Worm (Caenorhabditis elegans) whole organism, young adult: Measurements from ENCODE around the gene F35D11.4.

Experiments
- B0019.2 ChIP-seq: fragments of 200-800 bp; sonication (Bioruptor generic); conservative IDR thresholded peaks from 2 replicates; pipeline ENCODE4 v1.3.6; 2022; ENCODE audit warnings: missing genetic modification reagents, missing genetic modification characterization, missing compliant biosample characterization
- B0336.3 ChIP-seq: fragments of 200-800 bp; sonication (Bioruptor generic); IDR thresholded peaks from 2 replicates; pipeline ENCODE4 v1.3.6; 2022; ENCODE audit warnings: missing genetic modification characterization, missing compliant biosample characterization
- D2030.7 ChIP-seq: fragments of 200-800 bp; sonication (Bioruptor generic); IDR thresholded peaks from 2 replicates; pipeline ENCODE4 v1.3.6; 2022; ENCODE audit warnings: missing genetic modification reagents, missing genetic modification characterization, missing compliant biosample characterization
- F52B5.7 ChIP-seq: sonication (generic microtip); optimal IDR thresholded peaks from 2 replicates; lab custom pipeline; 2016; ENCODE audit warnings: mild to moderate bottlenecking, missing genetic modification characterization, missing compliant biosample characterization
- T26A5.8 ChIP-seq: sonication (generic microtip); optimal IDR thresholded peaks from 2 replicates; lab custom pipeline; 2016; ENCODE audit warnings: missing genetic modification characterization, missing compliant biosample characterization
- Y53F4B.3 ChIP-seq: fragments of 200-800 bp; sonication (Bioruptor generic); IDR thresholded peaks from 2 replicates; pipeline ENCODE4 v1.3.6; 2022; ENCODE audit warnings: missing genetic modification reagents, missing genetic modification characterization, missing compliant biosample characterization
- Y56A3A.18 ChIP-seq: fragments of 200-800 bp; sonication (Bioruptor generic); IDR thresholded peaks from 2 replicates; pipeline ENCODE4 v1.3.6; 2022; ENCODE audit warnings: missing genetic modification reagents, missing genetic modification characterization, missing compliant biosample characterization
- Y67H2A.10 ChIP-seq: fragments of 200-800 bp; sonication (Bioruptor generic); conservative IDR thresholded peaks from 2 replicates; pipeline ENCODE4 v1.3.6; 2022; ENCODE audit warnings: missing genetic modification reagents, missing genetic modification characterization, missing compliant biosample characterization
- Y79H2A.3 ChIP-seq: fragments of 200-800 bp; sonication (Bioruptor generic); conservative IDR thresholded peaks from 2 replicates; pipeline ENCODE4 v1.3.6; 2022; ENCODE audit warnings: missing genetic modification reagents, missing genetic modification characterization, missing compliant biosample characterization
- ZK185.1 ChIP-seq: sonication (generic microtip); optimal IDR thresholded peaks from 2 replicates; lab custom pipeline; 2016; ENCODE audit warnings: mild to moderate bottlenecking, missing genetic modification characterization, missing compliant biosample characterization; ENCODE audit not compliant: poor library complexity, severe bottlenecking
- ama-1 ChIP-seq, 3 experiments: fragments of 150-350 bp in 1 of 3; sonication (generic microtip) in 2 of 3; optimal IDR thresholded peaks; 2 replicates each; lab custom pipeline; 2014 to 2018; ENCODE audit warnings: missing biosample characterization in 2 of 3, missing genetic modification characterization in 2 of 3, missing genetic modification reagents in 2 of 3
- aptf-2 ChIP-seq: fragments of 200-800 bp; sonication (Bioruptor generic); conservative IDR thresholded peaks from 2 replicates; pipeline ENCODE4 v1.3.6; 2022; ENCODE audit warnings: missing genetic modification reagents, missing genetic modification characterization, missing compliant biosample characterization
- aptf-3 ChIP-seq: fragments of 200-800 bp; sonication (Bioruptor generic); IDR thresholded peaks from 2 replicates; pipeline ENCODE4 v1.3.6; 2022; ENCODE audit warnings: missing genetic modification characterization, missing compliant biosample characterization
- atf-7 ChIP-seq: sonication (generic microtip); optimal IDR thresholded peaks from 2 replicates; lab custom pipeline; 2017; ENCODE audit warnings: mild to moderate bottlenecking, missing genetic modification characterization, missing compliant biosample characterization
- athp-1 ChIP-seq: sonication (generic microtip); optimal IDR thresholded peaks from 2 replicates; lab custom pipeline; 2017; ENCODE audit warnings: mild to moderate bottlenecking, missing genetic modification characterization, missing compliant biosample characterization
- attf-3 ChIP-seq: fragments of 200-800 bp; sonication (Bioruptor generic); conservative IDR thresholded peaks from 2 replicates; pipeline ENCODE4 v1.3.6; 2022; ENCODE audit warnings: missing genetic modification reagents, missing genetic modification characterization, missing compliant biosample characterization
- cebp-1 ChIP-seq, 2 experiments: fragments of 200-800 bp in 1 of 2; sonication (Bioruptor generic) in 1 of 2; sonication (generic microtip) in 1 of 2; IDR thresholded peaks in 1 of 2; optimal IDR thresholded peaks in 1 of 2; 2 replicates each; pipeline versions ENCODE4 v1.3.6 to Lab custom; 2017 to 2022; ENCODE audit warnings: missing compliant biosample characterization in 2 of 2, missing genetic modification characterization in 2 of 2, mild to moderate bottlenecking in 1 of 2, missing genetic modification reagents in 1 of 2, moderate library complexity in 1 of 2
- ceh-40 ChIP-seq: fragments of 200-800 bp; sonication (Bioruptor generic); IDR thresholded peaks from 2 replicates; pipeline ENCODE4 v1.3.6; 2022; ENCODE audit warnings: missing genetic modification characterization, missing compliant biosample characterization
- dox-1 ChIP-seq: fragments of 200-800 bp; sonication (Bioruptor generic); IDR thresholded peaks from 2 replicates; pipeline ENCODE4 v1.3.6; 2022; ENCODE audit warnings: missing genetic modification reagents, missing genetic modification characterization, missing compliant biosample characterization
- egrh-3 ChIP-seq: fragments of 200-800 bp; sonication (Bioruptor generic); IDR thresholded peaks from 2 replicates; pipeline ENCODE4 v1.3.6; 2022; ENCODE audit warnings: missing genetic modification reagents, missing genetic modification characterization, missing compliant biosample characterization
- ekl-4 ChIP-seq: fragments of 200-800 bp; sonication (Bioruptor generic); IDR thresholded peaks from 2 replicates; pipeline ENCODE4 v1.3.6; 2022; ENCODE audit warnings: missing genetic modification reagents, missing genetic modification characterization, missing compliant biosample characterization
- ets-4 ChIP-seq: fragments of 200-800 bp; sonication (Bioruptor generic); optimal IDR thresholded peaks from 2 replicates; lab custom pipeline; 2018; ENCODE audit warnings: mild to moderate bottlenecking, missing genetic modification characterization, missing compliant biosample characterization
- him-1 ChIP-seq: sonication (generic microtip); optimal IDR thresholded peaks from 2 replicates; lab custom pipeline; 2016; ENCODE audit warnings: missing genotype, missing genetic modification reagents, missing genetic modification characterization, missing compliant biosample characterization
- lin-35 ChIP-seq, 3 experiments: fragments of 150-350 bp in 2 of 3; sonication (generic microtip) in 1 of 3; optimal IDR thresholded peaks; 2 replicates each; lab custom pipeline; 2014 to 2018; ENCODE audit warnings: missing biosample characterization in 3 of 3, missing genetic modification characterization in 3 of 3, missing genetic modification reagents in 3 of 3
- lir-1 ChIP-seq: fragments of 200-800 bp; sonication (Bioruptor generic); conservative IDR thresholded peaks from 2 replicates; pipeline ENCODE4 v1.3.6; 2022; ENCODE audit warnings: missing genetic modification reagents, missing genetic modification characterization, missing compliant biosample characterization
- lsl-1 ChIP-seq: fragments of 200-800 bp; sonication (Bioruptor generic); optimal IDR thresholded peaks from 2 replicates; lab custom pipeline; 2018; ENCODE audit warnings: mild to moderate bottlenecking, missing genetic modification characterization, moderate library complexity, missing compliant biosample characterization
- lsy-27 ChIP-seq: sonication (generic microtip); optimal IDR thresholded peaks from 2 replicates; lab custom pipeline; 2017; ENCODE audit warnings: missing genetic modification characterization, mild to moderate bottlenecking, missing compliant biosample characterization, antibody characterized with exemption, missing genotype, borderline replicate concordance; ENCODE audit not compliant: insufficient read depth
- madf-10 ChIP-seq: sonication (generic microtip); optimal IDR thresholded peaks from 2 replicates; lab custom pipeline; 2016; ENCODE audit warnings: mild to moderate bottlenecking, missing genetic modification characterization, missing compliant biosample characterization
- mcd-1 ChIP-seq: fragments of 200-800 bp; sonication (Bioruptor generic); IDR thresholded peaks from 2 replicates; pipeline ENCODE4 v1.3.6; 2022; ENCODE audit warnings: missing genetic modification reagents, missing genetic modification characterization, missing compliant biosample characterization
- nhr-179 ChIP-seq: sonication (generic microtip); optimal IDR thresholded peaks from 2 replicates; lab custom pipeline; 2016; ENCODE audit warnings: mild to moderate bottlenecking, missing genetic modification characterization, missing compliant biosample characterization
- nhr-80 ChIP-seq: sonication (generic microtip); optimal IDR thresholded peaks from 2 replicates; lab custom pipeline; 2016; ENCODE audit warnings: missing genetic modification characterization, missing compliant biosample characterization
- nhr-90 ChIP-seq: sonication (generic microtip); optimal IDR thresholded peaks from 2 replicates; lab custom pipeline; 2016; ENCODE audit warnings: missing genotype, mild to moderate bottlenecking, missing genetic modification characterization, missing compliant biosample characterization
- pbrm-1 ChIP-seq: fragments of 200-800 bp; sonication (Bioruptor generic); IDR thresholded peaks from 2 replicates; pipeline ENCODE4 v1.3.6; 2022; ENCODE audit warnings: missing genetic modification reagents, missing genetic modification characterization, missing compliant biosample characterization
- sptf-2 ChIP-seq: fragments of 200-800 bp; sonication (Bioruptor generic); optimal IDR thresholded peaks from 2 replicates; lab custom pipeline; 2018; ENCODE audit warnings: mild to moderate bottlenecking, missing genetic modification characterization, missing compliant biosample characterization
- tbp1 ChIP-seq: fragments of 200-800 bp; sonication (Bioruptor generic); optimal IDR thresholded peaks from 2 replicates; lab custom pipeline; 2018; ENCODE audit warnings: mild to moderate bottlenecking, missing genetic modification characterization, missing compliant biosample characterization
- unc-130 ChIP-seq: sonication (generic microtip); optimal IDR thresholded peaks from 2 replicates; lab custom pipeline; 2016; ENCODE audit warnings: missing genetic modification reagents, missing genetic modification characterization, missing compliant biosample characterization
- unc-62 ChIP-seq: fragments of 150-350 bp; optimal IDR thresholded peaks from 2 replicates; lab custom pipeline; 2014; ENCODE audit warnings: missing biosample characterization, missing genetic modification reagents, missing genetic modification characterization
- ztf-22 ChIP-seq: fragments of 200-800 bp; sonication (Bioruptor generic); optimal IDR thresholded peaks from 2 replicates; lab custom pipeline; 2018; ENCODE audit warnings: mild to moderate bottlenecking, missing genetic modification characterization, moderate library complexity, missing compliant biosample characterization
- ztf-26 ChIP-seq: sonication (generic microtip); optimal IDR thresholded peaks from 2 replicates; lab custom pipeline; 2017; ENCODE audit warnings: missing genetic modification characterization, missing compliant biosample characterization
- ztf-28 ChIP-seq: fragments of 200-800 bp; sonication (Bioruptor generic); IDR thresholded peaks from 2 replicates; pipeline ENCODE4 v1.3.6; 2022; ENCODE audit warnings: missing genetic modification reagents, missing genetic modification characterization, missing compliant biosample characterization

Gene F35D11.4

DNA sequence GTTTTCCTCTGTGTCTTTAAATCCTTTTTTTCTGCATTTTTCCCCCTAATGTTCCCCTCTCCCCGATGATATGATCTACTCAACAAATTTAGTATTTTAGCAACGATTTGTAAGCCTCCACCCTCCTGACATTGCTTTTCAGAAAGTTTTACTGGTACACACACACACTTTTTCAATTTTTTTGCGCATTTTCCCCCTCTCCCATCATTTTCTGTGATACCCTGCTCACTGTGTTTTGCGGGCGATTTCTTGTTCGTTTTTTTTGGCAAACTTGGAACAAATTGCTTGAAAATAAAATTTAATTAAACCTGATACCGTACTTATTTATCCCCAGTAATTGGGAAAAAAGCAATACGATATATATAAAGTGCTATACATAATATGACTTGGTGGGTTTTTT lies 12.6 kb upstream of the F35D11.4 start (continued):
- TF ChIP-seq F52B5.7 (tag; lab: Kevin White, UChicago) (no peak), Y67H2A.10 (GFP tag; lab: Robert Waterston, UW) (0 out of 2 replicates have a peak, but pooled peaks have one; percentile 5), lsl-1 (GFP tag; lab: Kevin White, UChicago) (peak; percentile 35), atf-7 (peak; percentile 45), aptf-3 (GFP tag; lab: Robert Waterston, UW) (0 out of 2 replicates have a peak, but pooled peaks have one; percentile 42), D2030.7 (GFP tag; lab: Robert Waterston, UW) (no peak), B0336.3 (GFP tag; lab: Robert Waterston, UW) (peak; percentile 52; the same call in 1 of the 2 replicates), unc-62 (GFP tag; lab: Kevin White, UChicago) (no peak), attf-3 (GFP tag; lab: Robert Waterston, UW) (no peak), sptf-2 (peak; percentile 32), nhr-90 (tag; lab: Kevin White, UChicago) (no peak), cebp-1 (GFP tag; IDR thresholded peaks at IDR 0.05; lab: Robert Waterston, UW) (no peak), cebp-1 (tag; optimal IDR thresholded peaks at IDR 0.05; lab: Kevin White, UChicago) (peak; percentile 40), him-1 (tag; lab: Kevin White, UChicago) (peak; percentile 89), ztf-26 (tag; lab: Kevin White, UChicago) (no peak), lir-1 (GFP tag; lab: Robert Waterston, UW) (no peak), aptf-2 (0 out of 2 replicates have a peak, but pooled peaks have one; percentile 20), Y56A3A.18 (GFP tag; lab: Robert Waterston, UW) (no peak), Y79H2A.3 (GFP tag; lab: Robert Waterston, UW) (peak; percentile 60; the same call in 1 of the 2 replicates), ama-1 (optimal IDR thresholded peaks at IDR 0.05; lab: Kevin White, UChicago) (no peak), ama-1 (GFP tag; optimal IDR thresholded peaks at IDR 0.05; lab: Kevin White, UChicago) (peak in 1 of 2 experiments; percentile 41), ekl-4 (GFP tag; lab: Robert Waterston, UW) (0 out of 2 replicates have a peak, but pooled peaks have one; percentile 48), athp-1 (peak; percentile 42)

DNA sequence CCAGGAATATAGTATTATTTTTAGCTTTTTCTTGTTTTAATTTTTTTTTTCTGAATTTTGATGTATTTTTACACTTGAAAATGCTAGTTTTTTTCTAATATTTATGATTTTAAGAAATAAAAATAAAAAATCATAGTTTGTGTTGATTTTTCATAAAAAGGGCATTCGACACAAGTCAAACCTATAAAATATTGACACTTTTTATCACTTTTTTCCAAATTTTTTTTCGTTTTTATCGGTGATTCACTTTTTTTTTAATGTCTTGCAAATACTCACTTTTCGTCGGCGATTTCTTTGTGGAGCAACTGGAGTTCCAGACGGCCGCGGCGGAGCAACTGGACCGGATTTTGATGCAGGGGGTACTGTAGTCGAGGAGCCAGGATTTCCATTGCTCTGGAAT lies 5.8 kb upstream of the F35D11.4 start:
- TF ChIP-seq madf-10, result no peak
- no peak for TF ChIP-seq lin-35 (GFP tag; optimal IDR thresholded peaks at IDR 0.05; lab: Kevin White, UChicago)
- peak; percentile 53 for TF ChIP-seq nhr-80 (tag; lab: Kevin White, UChicago)

DNA sequence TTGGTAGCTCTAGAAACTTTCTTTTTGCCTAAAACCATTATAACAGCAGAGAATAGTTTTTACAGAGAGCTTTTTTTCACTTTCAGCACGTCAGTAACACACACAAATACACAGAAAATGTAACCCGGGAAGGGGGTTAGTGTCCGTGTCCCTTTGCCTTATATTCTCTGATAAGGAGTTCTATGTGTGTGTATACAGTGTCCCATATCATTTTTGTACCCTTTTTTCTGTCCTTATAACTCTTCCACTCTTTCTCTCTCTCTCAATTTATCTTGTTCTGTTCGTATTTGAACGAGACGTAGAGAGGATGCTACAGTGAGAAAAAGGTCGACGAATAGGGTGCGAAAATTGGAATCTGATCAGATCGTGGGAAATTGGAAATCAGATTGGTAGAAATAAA lies 4.4 kb upstream of the F35D11.4 start:
- TF ChIP-seq cebp-1 (GFP tag; IDR thresholded peaks at IDR 0.05; lab: Robert Waterston, UW), result no peak
- TF ChIP-seq cebp-1 (tag; optimal IDR thresholded peaks at IDR 0.05; lab: Kevin White, UChicago), result peak; percentile 34
- peak; percentile 69 for TF ChIP-seq ets-4 (GFP tag; lab: Kevin White, UChicago)
- TF ChIP-seq nhr-80 (tag; lab: Kevin White, UChicago), result peak; percentile 86
- no peak for TF ChIP-seq Y56A3A.18 (GFP tag; lab: Robert Waterston, UW)

DNA sequence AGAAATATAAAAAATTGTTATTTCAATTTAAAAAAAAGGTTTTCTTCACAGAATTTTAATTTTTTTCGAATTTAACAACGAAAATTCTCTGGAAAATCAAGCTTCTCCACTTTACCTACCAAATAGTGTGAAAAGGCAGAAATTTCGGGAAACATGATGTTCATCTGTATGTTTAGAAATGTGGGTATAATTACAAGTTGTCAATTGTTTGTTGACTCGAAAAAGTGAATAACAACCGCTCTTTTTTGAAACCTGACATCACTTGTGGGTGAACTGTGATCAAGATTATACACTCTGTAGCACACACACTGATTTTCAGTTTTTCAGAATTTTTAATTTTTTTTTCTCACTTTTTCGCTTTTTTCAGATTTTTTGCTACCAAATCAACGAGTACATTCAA lies 3.4 kb upstream of the F35D11.4 start:
- TF ChIP-seq B0019.2 (GFP tag; lab: Robert Waterston, UW) (no peak), ztf-28 (GFP tag; lab: Robert Waterston, UW) (no peak), Y53F4B.3 (GFP tag; lab: Robert Waterston, UW) (no peak), ceh-40 (GFP tag; lab: Robert Waterston, UW) (no peak), tbp1 (GFP tag; lab: Kevin White, UChicago) (no peak), lsy-27 (tag; lab: Kevin White, UChicago) (no peak), nhr-179 (tag; lab: Kevin White, UChicago) (no peak), unc-130 (no peak), T26A5.8 (tag; lab: Kevin White, UChicago) (no peak), mcd-1 (GFP tag; lab: Robert Waterston, UW) (no peak), egrh-3 (GFP tag; lab: Robert Waterston, UW) (no peak), pbrm-1 (GFP tag; lab: Robert Waterston, UW) (no peak), lin-35 (GFP tag; optimal IDR thresholded peaks at IDR 0.05; lab: Kevin White, UChicago) (no peak), ZK185.1 (no peak), ztf-22 (GFP tag; lab: Kevin White, UChicago) (no peak), dox-1 (GFP tag; lab: Robert Waterston, UW) (no peak)
